Fruit fly (Drosophila melanogaster) whole organism, embryonic: ENCODE measurements around the gene Ufd1.

Experiments
- Atf3 ChIP-seq: fragments of 200-800 bp; sonication (Bioruptor generic); optimal IDR thresholded peaks from 3 replicates; lab custom pipeline; 2016; ENCODE audit warnings: missing biosample characterization, missing genetic modification characterization
- BEAF-32 ChIP-seq: fragments of 200-800 bp; sonication (Bioruptor generic); optimal IDR thresholded peaks from 3 replicates; lab custom pipeline; 2017; ENCODE audit warnings: missing biosample characterization, missing genetic modification characterization, mild to moderate bottlenecking, moderate library complexity, missing genetic modification reagents
- CG10979 ChIP-seq: fragments of 200-800 bp; sonication (Bioruptor generic); optimal IDR thresholded peaks from 2 replicates; lab custom pipeline; 2018; ENCODE audit warnings: missing biosample characterization, mild to moderate bottlenecking, missing genetic modification characterization, moderate library complexity
- CG12219 ChIP-seq: fragments of 200-800 bp; sonication (Bioruptor generic); optimal IDR thresholded peaks from 3 replicates; lab custom pipeline; 2018; ENCODE audit warnings: missing biosample characterization, mild to moderate bottlenecking, missing genetic modification characterization
- CG14710 ChIP-seq: fragments of 200-800 bp; sonication (Bioruptor generic); optimal IDR thresholded peaks from 3 replicates; lab custom pipeline; 2019; ENCODE audit warnings: missing biosample characterization, mild to moderate bottlenecking, missing genetic modification characterization, moderate library complexity
- CG15269 ChIP-seq: fragments of 200-800 bp; sonication (Bioruptor generic); optimal IDR thresholded peaks from 2 replicates; lab custom pipeline; 2018; ENCODE audit warnings: missing biosample characterization, mild to moderate bottlenecking, missing genetic modification characterization, moderate library complexity
- CG15601 ChIP-seq: fragments of 200-800 bp; sonication (Bioruptor generic); optimal IDR thresholded peaks from 3 replicates; lab custom pipeline; 2019; ENCODE audit warnings: missing biosample characterization, mild to moderate bottlenecking, missing genetic modification characterization, moderate library complexity
- CG17829 ChIP-seq: fragments of 200-800 bp; optimal IDR thresholded peaks from 2 replicates; lab custom pipeline; 2019; ENCODE audit warnings: missing biosample characterization, mild to moderate bottlenecking, missing genetic modification characterization, moderate library complexity
- CG3065 ChIP-seq: fragments of 200-800 bp; sonication (Bioruptor generic); optimal IDR thresholded peaks from 2 replicates; lab custom pipeline; 2016; ENCODE audit warnings: missing biosample characterization, missing genetic modification characterization
- CG32532 ChIP-seq: fragments of 200-800 bp; sonication (Bioruptor generic); IDR thresholded peaks from 2 replicates; pipeline ENCODE4 v1.3.6; 2022; ENCODE audit warnings: missing biosample characterization, missing genetic modification characterization
- CG3726 ChIP-seq: fragments of 200-800 bp; sonication (Bioruptor generic); IDR thresholded peaks from 3 replicates; pipeline ENCODE4, ENCODE4 v1.3.6; 2022; ENCODE audit warnings: missing biosample characterization, missing genetic modification characterization
- CG3838 ChIP-seq: fragments of 200-800 bp; sonication (Bioruptor generic); optimal IDR thresholded peaks from 3 replicates; lab custom pipeline; 2016; ENCODE audit warnings: missing biosample characterization, missing genetic modification characterization
- CG42726 ChIP-seq: fragments of 200-800 bp; sonication (Bioruptor generic); IDR thresholded peaks from 2 replicates; pipeline ENCODE4 v1.3.6; 2022; ENCODE audit warnings: missing biosample characterization, missing genetic modification characterization; ENCODE audit not compliant: partially characterized antibody
- CG4730 ChIP-seq: fragments of 200-800 bp; sonication (Bioruptor generic); IDR thresholded peaks from 2 replicates; pipeline ENCODE4 v1.3.6; 2022; ENCODE audit warnings: missing biosample characterization, missing genetic modification characterization
- CG8290 ChIP-seq, 3 experiments: fragments of 200-800 bp; sonication (Bioruptor generic); optimal IDR thresholded peaks; 2 replicates each; lab custom pipeline; 2016 to 2019; ENCODE audit warnings: missing biosample characterization in 3 of 3, missing genetic modification characterization in 3 of 3, mild to moderate bottlenecking in 2 of 3, moderate library complexity in 1 of 3
- CHES-1-like ChIP-seq: fragments of 200-800 bp; sonication (Bioruptor generic); optimal IDR thresholded peaks from 2 replicates; lab custom pipeline; 2016; ENCODE audit warnings: missing biosample characterization, missing genetic modification characterization
- CTCF ChIP-seq: fragments of 200-800 bp; sonication (Bioruptor generic); optimal IDR thresholded peaks from 2 replicates; lab custom pipeline; 2017; ENCODE audit warnings: missing biosample characterization, mild to moderate bottlenecking, missing genetic modification characterization, moderate library complexity
- Dll ChIP-seq: fragments of 200-800 bp; sonication (Bioruptor generic); IDR thresholded peaks from 4 replicates; pipeline ENCODE4 v1.3.6; 2022; ENCODE audit warnings: missing biosample characterization, missing genetic modification characterization; ENCODE audit not compliant: partially characterized antibody
- Dref ChIP-seq: fragments of 200-800 bp; sonication (Bioruptor generic); IDR thresholded peaks from 2 replicates; pipeline ENCODE4 v1.3.6; 2022; ENCODE audit warnings: missing biosample characterization, missing genetic modification characterization
- Drgx ChIP-seq: fragments of 200-800 bp; sonication (Bioruptor generic); IDR thresholded peaks from 2 replicates; pipeline ENCODE4 v1.3.6; 2022; ENCODE audit warnings: missing biosample characterization, missing genetic modification characterization
- ERR ChIP-seq: fragments of 200-800 bp; sonication (Bioruptor generic); optimal IDR thresholded peaks from 2 replicates; lab custom pipeline; 2016; ENCODE audit warnings: missing biosample characterization, missing genetic modification characterization
- Ets97D ChIP-seq: fragments of 200-800 bp; sonication (Bioruptor generic); optimal IDR thresholded peaks from 3 replicates; lab custom pipeline; 2016; ENCODE audit warnings: missing biosample characterization, missing genetic modification characterization
- Hey ChIP-seq: fragments of 200-800 bp; sonication (Bioruptor generic); optimal IDR thresholded peaks from 3 replicates; lab custom pipeline; 2018; ENCODE audit warnings: missing biosample characterization, mild to moderate bottlenecking, missing genetic modification characterization
- Hmx ChIP-seq: fragments of 200-800 bp; sonication (Bioruptor generic); optimal IDR thresholded peaks from 2 replicates; lab custom pipeline; 2016; ENCODE audit warnings: missing biosample characterization, missing genetic modification characterization
- Hr51 ChIP-seq, 2 experiments: fragments of 200-800 bp; sonication (Bioruptor generic); optimal IDR thresholded peaks; 2 replicates in 1 of 2; 3 replicates in 1 of 2; lab custom pipeline; 2016 to 2018; ENCODE audit warnings: missing biosample characterization in 2 of 2, missing genetic modification characterization in 2 of 2, mild to moderate bottlenecking in 1 of 2, moderate library complexity in 1 of 2
- MESR4 ChIP-seq: fragments of 200-800 bp; sonication (Bioruptor generic); optimal IDR thresholded peaks from 2 replicates; lab custom pipeline; 2018; ENCODE audit warnings: missing biosample characterization, mild to moderate bottlenecking, missing genetic modification characterization, moderate library complexity
- Med ChIP-seq: fragments of 200-800 bp; sonication (Bioruptor generic); peaks from one replicate; lab custom pipeline; 2016; ENCODE audit warnings: missing biosample characterization, missing genetic modification characterization, mild to moderate bottlenecking, inconsistent platforms, moderate library complexity
- Mrtf ChIP-seq: fragments of 200-800 bp; sonication (Bioruptor generic); IDR thresholded peaks from 3 replicates; pipeline ENCODE4 v1.3.6; 2022; ENCODE audit warnings: missing biosample characterization, missing genetic modification characterization
- NfI ChIP-seq: fragments of 200-800 bp; sonication (Bioruptor generic); optimal IDR thresholded peaks from 3 replicates; lab custom pipeline; 2018; ENCODE audit warnings: missing biosample characterization, mild to moderate bottlenecking, missing genetic modification characterization, moderate library complexity
- Pdp1 ChIP-seq, 2 experiments: fragments of 200-800 bp; sonication (Bioruptor generic); optimal IDR thresholded peaks; 3 replicates each; lab custom pipeline; 2016; ENCODE audit warnings: missing biosample characterization in 2 of 2, missing genetic modification characterization in 2 of 2, mild to moderate bottlenecking in 1 of 2, moderate library complexity in 1 of 2
- Xrp1 ChIP-seq: fragments of 200-800 bp; sonication (Bioruptor generic); IDR thresholded peaks from 2 replicates; pipeline ENCODE4 v1.3.6; 2022; ENCODE audit warnings: missing biosample characterization, missing genetic modification characterization
- ato ChIP-seq: fragments of 200-800 bp; sonication (Bioruptor generic); IDR thresholded peaks from 2 replicates; pipeline ENCODE4 v1.3.6; 2022; ENCODE audit warnings: missing biosample characterization, missing genetic modification characterization; ENCODE audit not compliant: partially characterized antibody
- caup ChIP-seq: fragments of 200-800 bp; sonication (Bioruptor generic); optimal IDR thresholded peaks from 3 replicates; lab custom pipeline; 2017; ENCODE audit warnings: missing biosample characterization, mild to moderate bottlenecking, missing genetic modification characterization, moderate library complexity; ENCODE audit not compliant: severe bottlenecking
- emc ChIP-seq: fragments of 200-800 bp; sonication (Bioruptor generic); optimal IDR thresholded peaks from 2 replicates; lab custom pipeline; 2016; ENCODE audit warnings: missing biosample characterization, missing genetic modification characterization
- ewg ChIP-seq: fragments of 200-800 bp; sonication (Bioruptor generic); optimal IDR thresholded peaks from 3 replicates; lab custom pipeline; 2017; ENCODE audit warnings: mild to moderate bottlenecking, missing biosample characterization, missing genetic modification reagents, missing genetic modification characterization
- fru ChIP-seq: fragments of >200 bp; optimal IDR thresholded peaks from 2 replicates; lab custom pipeline; 2017
- gfzf ChIP-seq: fragments of 200-800 bp; sonication (Bioruptor generic); optimal IDR thresholded peaks from 2 replicates; lab custom pipeline; 2016; ENCODE audit warnings: missing biosample characterization, mild to moderate bottlenecking, missing genetic modification characterization, moderate library complexity
- gt ChIP-seq: fragments of 200-800 bp; sonication (Bioruptor generic); IDR thresholded peaks from 2 replicates; pipeline ENCODE4 v1.3.6; 2022; ENCODE audit warnings: missing biosample characterization, missing genetic modification characterization
- inv ChIP-seq: fragments of 200-800 bp; sonication (Bioruptor generic); IDR thresholded peaks from 2 replicates; pipeline ENCODE4 v1.3.6; 2022; ENCODE audit warnings: missing biosample characterization, missing genetic modification characterization; ENCODE audit not compliant: partially characterized antibody
- knrl ChIP-seq: fragments of 200-800 bp; sonication (Bioruptor generic); IDR thresholded peaks from 3 replicates; pipeline ENCODE4 v1.3.6; 2022; ENCODE audit warnings: missing biosample characterization, missing genetic modification characterization; ENCODE audit not compliant: partially characterized antibody
- lbe ChIP-seq: fragments of 200-800 bp; sonication (Bioruptor generic); optimal IDR thresholded peaks from 2 replicates; lab custom pipeline; 2016; ENCODE audit warnings: missing biosample characterization, mild to moderate bottlenecking, missing genetic modification characterization
- nerfin-1 ChIP-seq: fragments of 200-800 bp; sonication (Bioruptor generic); optimal IDR thresholded peaks from 3 replicates; lab custom pipeline; 2019; ENCODE audit warnings: missing biosample characterization, mild to moderate bottlenecking, missing genetic modification characterization, moderate library complexity
- pita ChIP-seq: fragments of 200-800 bp; sonication (Bioruptor generic); optimal IDR thresholded peaks from 2 replicates; lab custom pipeline; 2017; ENCODE audit warnings: missing biosample characterization, mild to moderate bottlenecking, missing genetic modification characterization
- pum ChIP-seq: fragments of 200-800 bp; sonication (Bioruptor generic); optimal IDR thresholded peaks from 2 replicates; lab custom pipeline; 2016; ENCODE audit warnings: missing biosample characterization, missing genetic modification characterization
- repo ChIP-seq: fragments of 200-800 bp; sonication (Bioruptor generic); optimal IDR thresholded peaks from 2 replicates; lab custom pipeline; 2016; ENCODE audit warnings: missing biosample characterization, missing genetic modification characterization
- sc ChIP-seq, 3 experiments: fragments of >200 bp in 2 of 3; fragments of 200-800 bp in 1 of 3; sonication (Bioruptor generic) in 1 of 3; optimal IDR thresholded peaks; 2 replicates in 2 of 3; 3 replicates in 1 of 3; lab custom pipeline; 2017; ENCODE audit warnings: mild to moderate bottlenecking in 1 of 3, missing biosample characterization in 1 of 3, missing genetic modification characterization in 1 of 3, missing genetic modification reagents in 1 of 3
- sens ChIP-seq: fragments of 200-800 bp; sonication (Bioruptor generic); peaks from one replicate; lab custom pipeline; 2016; ENCODE audit warnings: missing biosample characterization, missing genetic modification characterization
- sens-2 ChIP-seq: fragments of 200-800 bp; sonication (Bioruptor generic); IDR thresholded peaks from 2 replicates; pipeline ENCODE4 v1.3.6; 2022; ENCODE audit warnings: missing biosample characterization, missing genetic modification characterization
- sug ChIP-seq: fragments of 200-800 bp; optimal IDR thresholded peaks from 2 replicates; lab custom pipeline; 2019; ENCODE audit warnings: missing biosample characterization, mild to moderate bottlenecking, missing genetic modification characterization, moderate library complexity
- ttk ChIP-seq: fragments of 200-800 bp; sonication (Bioruptor generic); IDR thresholded peaks from 2 replicates; pipeline ENCODE4 v2.1.2; 2022; ENCODE audit warnings: missing biosample characterization, missing genetic modification characterization

The Ufd1 gene

dm6 chr3L:11123088-11123487 is at the start of gene Ufd1, which contains the start of gene NaPi-III (continued):
- TF ChIP-seq ERR (GFP tag; lab: Kevin White, UChicago) = peak; percentile 51
- peak; percentile 92 for TF ChIP-seq BEAF-32 (GFP tag; lab: Kevin White, UChicago)
- TF ChIP-seq Dll (GFP tag; lab: Robert Waterston, UW) = peak; percentile 85
- TF ChIP-seq CG12219 (GFP tag; lab: Kevin White, UChicago) = no peak
- TF ChIP-seq Hmx (GFP tag; lab: Kevin White, UChicago) = no peak
- TF ChIP-seq Dref = peak; percentile 78
- TF ChIP-seq CG10979 (tag; lab: Kevin White, UChicago) = no peak
- no peak for TF ChIP-seq gt (GFP tag; lab: Robert Waterston, UW)
- TF ChIP-seq CG32532 (GFP tag; lab: Robert Waterston, UW) = peak; percentile 75
- TF ChIP-seq gfzf (GFP tag; lab: Kevin White, UChicago) = peak; percentile 98
- no peak for TF ChIP-seq fru (lab: Kevin White, UChicago)
- peak; percentile 5 for TF ChIP-seq Atf3 (GFP tag; lab: Kevin White, UChicago)
- peak; percentile 14 for TF ChIP-seq NfI
- TF ChIP-seq nerfin-1 = peak; percentile 41
- TF ChIP-seq Ets97D (GFP tag; lab: Kevin White, UChicago) = peak; percentile 92
- TF ChIP-seq CG15601 = peak; percentile 71
- peak; percentile 29 for TF ChIP-seq pum (GFP tag; lab: Kevin White, UChicago)
- TF ChIP-seq pita (GFP tag; lab: Kevin White, UChicago) = peak; percentile 94
- no peak for TF ChIP-seq CG15269 (tag; lab: Kevin White, UChicago)
- peak in 1 of 2 experiments; percentile 12 for TF ChIP-seq Hr51 (GFP tag; optimal IDR thresholded peaks at IDR 0.05; lab: Kevin White, UChicago)
- peak; percentile 92 for TF ChIP-seq CTCF
- TF ChIP-seq caup = peak; percentile 38
- TF ChIP-seq CG3838 (GFP tag; lab: Kevin White, UChicago) = no peak
- peak; percentile 57 for TF ChIP-seq Drgx (GFP tag; lab: Robert Waterston, UW)
- TF ChIP-seq Med (GFP tag; lab: Kevin White, UChicago) = peak; percentile 92
- TF ChIP-seq CG3726 (GFP tag; lab: Robert Waterston, UW) = no peak
- TF ChIP-seq inv (GFP tag; lab: Robert Waterston, UW) = peak; percentile 71; the same call in 1 of the 2 replicates
- peak; percentile 67 for TF ChIP-seq CG14710
- peak; percentile 26 for TF ChIP-seq CG8290 (GFP tag; optimal IDR thresholded peaks at IDR 0.05; lab: Kevin White, UChicago)
- peak in 1 of 2 experiments; percentile 90 for TF ChIP-seq CG8290 (tag; optimal IDR thresholded peaks at IDR 0.05; lab: Kevin White, UChicago)
- TF ChIP-seq Hey (tag; lab: Kevin White, UChicago) = no peak
- TF ChIP-seq sens (GFP tag; lab: Kevin White, UChicago) = peak; percentile 85
- TF ChIP-seq CHES-1-like (GFP tag; lab: Kevin White, UChicago) = peak; percentile 87
- peak; percentile 63 for TF ChIP-seq sug (tag; lab: Kevin White, UChicago)
- TF ChIP-seq CG3065 (GFP tag; lab: Kevin White, UChicago) = no peak
- TF ChIP-seq MESR4 (GFP tag; lab: Kevin White, UChicago) = peak; percentile 87
- TF ChIP-seq emc (GFP tag; lab: Kevin White, UChicago) = no peak
- no peak for TF ChIP-seq CG4730 (GFP tag; lab: Robert Waterston, UW)
- TF ChIP-seq sens-2 (GFP tag; lab: Robert Waterston, UW) = no peak
- no peak for TF ChIP-seq ttk (GFP tag; lab: Robert Waterston, UW)
- TF ChIP-seq ato = peak; percentile 84
- peak; percentile 71 for TF ChIP-seq CG17829
- TF ChIP-seq lbe (GFP tag; lab: Kevin White, UChicago) = no peak
- no peak for TF ChIP-seq Xrp1
- TF ChIP-seq Pdp1 (GFP tag; optimal IDR thresholded peaks at IDR 0.05; lab: Kevin White, UChicago) = peak in 1 of 2 experiments; percentile 74
- TF ChIP-seq repo (GFP tag; lab: Kevin White, UChicago) = no peak
- peak; percentile 90 for TF ChIP-seq CG42726
- no peak for TF ChIP-seq sc (optimal IDR thresholded peaks at IDR 0.05; lab: Kevin White, UChicago)
- TF ChIP-seq sc (GFP tag; optimal IDR thresholded peaks at IDR 0.05; lab: Kevin White, UChicago) = no peak
- peak; percentile 83 for TF ChIP-seq knrl (GFP tag; lab: Robert Waterston, UW)
- TF ChIP-seq ewg = peak; percentile 79
- TF ChIP-seq Mrtf (GFP tag; lab: Robert Waterston, UW) = no peak
